In genomic region chr3R:5323741-5324538, dm6 we compare ENCODE assay signal across 5 fruit fly cellular contexts.
TF ChIP-seq lines count a peak whose summit lies in the region.

No protein-coding gene starts in this region.

- no peak for TF ChIP-seq CTCF in whole organism, embryonic (GFP tag; optimal IDR thresholded peaks at IDR 0.05; lab: Kevin White, UChicago)

TF ChIP-seq in whole organism, adult, 20 proteins besides CTCF, POLR2A, EP300 and RAD21:
- TF ChIP-seq bab1 (GFP tag; optimal IDR thresholded peaks at IDR 0.05; lab: Kevin White, UChicago) (peak; percentile 21), tj (GFP tag; optimal IDR thresholded peaks at IDR 0.05; lab: Kevin White, UChicago) (peak; percentile 15), CG11617 (GFP tag; optimal IDR thresholded peaks at IDR 0.05; lab: Kevin White, UChicago) (no peak), ovo (GFP tag; optimal IDR thresholded peaks at IDR 0.05; lab: Kevin White, UChicago) (no peak), CG5204 (GFP tag; optimal IDR thresholded peaks at IDR 0.05; lab: Kevin White, UChicago) (no peak), Mnt (GFP tag; optimal IDR thresholded peaks at IDR 0.05; lab: Kevin White, UChicago) (peak; percentile 15), cnc (optimal IDR thresholded peaks at IDR 0.05; lab: Kevin White, UChicago) (no peak)
TF ChIP-seq in whole organism, adult: peak in this region for 3.

TF ChIP-seq in whole organism, embryonic, 481 proteins besides CTCF, POLR2A, EP300 and RAD21 (continues in another document):
- no peak for TF ChIP-seq luna (GFP tag; optimal IDR thresholded peaks at IDR 0.05; lab: Kevin White, UChicago)
- no peak for TF ChIP-seq odd (GFP tag; optimal IDR thresholded peaks at IDR 0.05; lab: Kevin White, UChicago)
- peak; percentile 45; the same call in 1 of the 2 replicates for TF ChIP-seq Drgx (GFP tag; IDR thresholded peaks at IDR 0.05; lab: Robert Waterston, UW)
- peak; percentile 32 for TF ChIP-seq CG2875 (GFP tag; optimal IDR thresholded peaks at IDR 0.05; lab: Kevin White, UChicago)
- no peak for TF ChIP-seq MESR4 (GFP tag; optimal IDR thresholded peaks at IDR 0.05; lab: Kevin White, UChicago)
- TF ChIP-seq Pdp1 (GFP tag; optimal IDR thresholded peaks at IDR 0.05; lab: Kevin White, UChicago): peak in 1 of 2 experiments; percentile 1
- TF ChIP-seq CG14667 (GFP tag; IDR thresholded peaks at IDR 0.05; lab: Robert Waterston, UW): no peak
- peak; percentile 6 for TF ChIP-seq trem (tag; optimal IDR thresholded peaks at IDR 0.05; lab: Kevin White, UChicago)
- peak; percentile 31 for TF ChIP-seq Vsx1 (GFP tag; optimal IDR thresholded peaks at IDR 0.05; lab: Kevin White, UChicago)
- no peak for TF ChIP-seq CG4282 (GFP tag; optimal IDR thresholded peaks at IDR 0.05; lab: Kevin White, UChicago)
- peak; percentile 19 for TF ChIP-seq CG1603 (tag; optimal IDR thresholded peaks at IDR 0.05; lab: Kevin White, UChicago)
- peak; percentile 42; the same call in 1 of the 2 replicates for TF ChIP-seq bbx (GFP tag; IDR thresholded peaks at IDR 0.05; lab: Robert Waterston, UW; ENCODE audit: partially characterized antibody)
- peak; percentile 74 for TF ChIP-seq nom (GFP tag; optimal IDR thresholded peaks at IDR 0.05; lab: Kevin White, UChicago)
- TF ChIP-seq schlank (tag; optimal IDR thresholded peaks at IDR 0.05; lab: Kevin White, UChicago): no peak
- TF ChIP-seq ems (GFP tag; optimal IDR thresholded peaks at IDR 0.05; lab: Kevin White, UChicago): no peak
- TF ChIP-seq kni (GFP tag; optimal IDR thresholded peaks at IDR 0.05; lab: Kevin White, UChicago): no peak
- TF ChIP-seq Deaf1 (tag; optimal IDR thresholded peaks at IDR 0.05; lab: Kevin White, UChicago): peak; percentile 31
- no peak for TF ChIP-seq CG8290 (GFP tag; optimal IDR thresholded peaks at IDR 0.05; lab: Kevin White, UChicago)
- peak in 1 of 2 experiments; percentile 55 for TF ChIP-seq CG8290 (tag; optimal IDR thresholded peaks at IDR 0.05; lab: Kevin White, UChicago)
- TF ChIP-seq gro (GFP tag; optimal IDR thresholded peaks at IDR 0.05; lab: Kevin White, UChicago): peak; percentile 47

TF ChIP-seq in whole organism, prepupa, 60 proteins besides CTCF, POLR2A, EP300 and RAD21 (continues in another document):
- peak; percentile 38 for TF ChIP-seq CG6854 (GFP tag; optimal IDR thresholded peaks at IDR 0.05; lab: Kevin White, UChicago)
- peak; percentile 14 for TF ChIP-seq net (GFP tag; optimal IDR thresholded peaks at IDR 0.05; lab: Kevin White, UChicago)
- peak; percentile 22 for TF ChIP-seq CG10631 (GFP tag; optimal IDR thresholded peaks at IDR 0.05; lab: Kevin White, UChicago)
- TF ChIP-seq CG4318 (GFP tag; optimal IDR thresholded peaks at IDR 0.05; lab: Kevin White, UChicago): peak; percentile 19
- peak; percentile 42 to 57 for TF ChIP-seq ss (GFP tag; optimal IDR thresholded peaks at IDR 0.05; lab: Kevin White, UChicago)
- no peak for TF ChIP-seq fd59A (GFP tag; optimal IDR thresholded peaks at IDR 0.05; lab: Kevin White, UChicago)
- peak; percentile 33 for TF ChIP-seq CG9139 (GFP tag; optimal IDR thresholded peaks at IDR 0.05; lab: Kevin White, UChicago)
- TF ChIP-seq CG8632 (GFP tag; optimal IDR thresholded peaks at IDR 0.05; lab: Kevin White, UChicago): no peak
- peak; percentile 51; the same call in 1 of the 3 replicates for TF ChIP-seq eg (GFP tag; IDR thresholded peaks at IDR 0.05; lab: Robert Waterston, UW)
- peak in 1 of 2 experiments; percentile 19 for TF ChIP-seq salr (GFP tag; optimal IDR thresholded peaks at IDR 0.05; lab: Kevin White, UChicago)
- peak; percentile 28 for TF ChIP-seq Blimp-1 (GFP tag; optimal IDR thresholded peaks at IDR 0.05; lab: Kevin White, UChicago)
- TF ChIP-seq pdm3 (GFP tag; optimal IDR thresholded peaks at IDR 0.05; lab: Kevin White, UChicago): peak; percentile 41
- TF ChIP-seq CG6808 (GFP tag; optimal IDR thresholded peaks at IDR 0.05; lab: Kevin White, UChicago): peak; percentile 1
- no peak for TF ChIP-seq spab (GFP tag; optimal IDR thresholded peaks at IDR 0.05; lab: Kevin White, UChicago)
- TF ChIP-seq lz (GFP tag; optimal IDR thresholded peaks at IDR 0.05; lab: Kevin White, UChicago): no peak
- TF ChIP-seq CG3919 (GFP tag; optimal IDR thresholded peaks at IDR 0.05; lab: Kevin White, UChicago): peak; percentile 14
- TF ChIP-seq CG11902 (GFP tag; optimal IDR thresholded peaks at IDR 0.05; lab: Kevin White, UChicago): no peak
- peak; percentile 65 for TF ChIP-seq dsx (GFP tag; optimal IDR thresholded peaks at IDR 0.05; lab: Kevin White, UChicago; ENCODE audit: poor library complexity, severe bottlenecking)
- TF ChIP-seq svp (GFP tag; lab: Kevin White, UChicago): no peak
- TF ChIP-seq fkh (GFP tag; optimal IDR thresholded peaks at IDR 0.05; lab: Kevin White, UChicago): peak; percentile 51
- TF ChIP-seq Lpt (GFP tag; optimal IDR thresholded peaks at IDR 0.05; lab: Kevin White, UChicago): no peak
- TF ChIP-seq esn (GFP tag; optimal IDR thresholded peaks at IDR 0.05; lab: Kevin White, UChicago): peak; percentile 22

TF ChIP-seq in whole organism, pupa, 21 proteins besides CTCF, POLR2A, EP300 and RAD21:
- TF ChIP-seq Snoo (tag; optimal IDR thresholded peaks at IDR 0.05; lab: Kevin White, UChicago): peak; percentile 7
- TF ChIP-seq Ets98B (GFP tag; IDR thresholded peaks at IDR 0.05; lab: Robert Waterston, UW): peak; percentile 58
- TF ChIP-seq CG17806 (tag; optimal IDR thresholded peaks at IDR 0.05; lab: Kevin White, UChicago): no peak
- TF ChIP-seq CG12605 (GFP tag; IDR thresholded peaks at IDR 0.05; lab: Robert Waterston, UW): peak; percentile 15; the same call in 1 of the 2 replicates
- no peak for TF ChIP-seq fd96Ca (GFP tag; IDR thresholded peaks at IDR 0.05; lab: Robert Waterston, UW)
- TF ChIP-seq gl (tag; optimal IDR thresholded peaks at IDR 0.05; lab: Kevin White, UChicago): peak; percentile 27
- no peak for TF ChIP-seq CG8159 (tag; optimal IDR thresholded peaks at IDR 0.05; lab: Kevin White, UChicago)
- TF ChIP-seq CG9948 (tag; optimal IDR thresholded peaks at IDR 0.05; lab: Kevin White, UChicago): no peak
- TF ChIP-seq Pif1A (GFP tag; optimal IDR thresholded peaks at IDR 0.05; lab: Kevin White, UChicago): peak; percentile 20
- TF ChIP-seq CG32121 (GFP tag; IDR thresholded peaks at IDR 0.05; lab: Robert Waterston, UW): peak; percentile 59; the same call in 1 of the 2 replicates
- peak; percentile 57 for TF ChIP-seq CG14655 (GFP tag; optimal IDR thresholded peaks at IDR 0.05; lab: Kevin White, UChicago)
- no peak for TF ChIP-seq CG15710 (tag; optimal IDR thresholded peaks at IDR 0.05; lab: Kevin White, UChicago)
- TF ChIP-seq CG34367 (tag; optimal IDR thresholded peaks at IDR 0.05; lab: Kevin White, UChicago): no peak
- no peak for TF ChIP-seq CG10348 (GFP tag; IDR thresholded peaks at IDR 0.05; lab: Robert Waterston, UW)
- peak; percentile 54 for TF ChIP-seq EcR (GFP tag; optimal IDR thresholded peaks at IDR 0.05; lab: Kevin White, UChicago)
- TF ChIP-seq D1 (tag; optimal IDR thresholded peaks at IDR 0.05; lab: Kevin White, UChicago): no peak
- no peak for TF ChIP-seq rn (GFP tag; IDR thresholded peaks at IDR 0.05; lab: Robert Waterston, UW)
- TF ChIP-seq CG13204 (GFP tag; optimal IDR thresholded peaks at IDR 0.05; lab: Kevin White, UChicago): peak; percentile 7
- peak; percentile 67 for TF ChIP-seq CG8301 (tag; optimal IDR thresholded peaks at IDR 0.05; lab: Kevin White, UChicago)
- no peak for TF ChIP-seq Pif1B (GFP tag; optimal IDR thresholded peaks at IDR 0.05; lab: Kevin White, UChicago)
- TF ChIP-seq CG4496 (GFP tag; IDR thresholded peaks at IDR 0.05; lab: Robert Waterston, UW): peak; percentile 45; the same call in 2 of the 3 replicates

TF ChIP-seq in whole organism, wandering third instar larva, 38 proteins besides CTCF, POLR2A, EP300 and RAD21:
- TF ChIP-seq Sp1 (GFP tag; optimal IDR thresholded peaks at IDR 0.05; lab: Kevin White, UChicago): no peak
- peak; percentile 33 for TF ChIP-seq psq (GFP tag; optimal IDR thresholded peaks at IDR 0.05; lab: Kevin White, UChicago)
- TF ChIP-seq Vsx2 (GFP tag; optimal IDR thresholded peaks at IDR 0.05; lab: Kevin White, UChicago; ENCODE audit: partially characterized antibody): peak; percentile 45
- no peak for TF ChIP-seq Mio (GFP tag; optimal IDR thresholded peaks at IDR 0.05; lab: Kevin White, UChicago)
- peak; percentile 11 for TF ChIP-seq Rel (GFP tag; optimal IDR thresholded peaks at IDR 0.05; lab: Kevin White, UChicago)
- no peak for TF ChIP-seq Rel (tag; optimal IDR thresholded peaks at IDR 0.05; lab: Kevin White, UChicago)
- no peak for TF ChIP-seq HLH106 (tag; optimal IDR thresholded peaks at IDR 0.05; lab: Kevin White, UChicago)
- TF ChIP-seq sv (GFP tag; optimal IDR thresholded peaks at IDR 0.05; lab: Kevin White, UChicago): no peak
- no peak for TF ChIP-seq fru (GFP tag; optimal IDR thresholded peaks at IDR 0.05; lab: Kevin White, UChicago)
- TF ChIP-seq CrebA (GFP tag; optimal IDR thresholded peaks at IDR 0.05; lab: Kevin White, UChicago; ENCODE audit: borderline replicate concordance): peak; percentile 67
- no peak for TF ChIP-seq woc (GFP tag; optimal IDR thresholded peaks at IDR 0.05; lab: Kevin White, UChicago)
- TF ChIP-seq h (GFP tag; optimal IDR thresholded peaks at IDR 0.05; lab: Kevin White, UChicago): peak; percentile 40
- TF ChIP-seq lola (GFP tag; optimal IDR thresholded peaks at IDR 0.05; lab: Kevin White, UChicago): no peak
- TF ChIP-seq dl (GFP tag; optimal IDR thresholded peaks at IDR 0.05; lab: Kevin White, UChicago; ENCODE audit: insufficient read depth in 1 of 2, partially characterized antibody in 2 of 2): peak; percentile 3 to 11
- TF ChIP-seq rgr (GFP tag; optimal IDR thresholded peaks at IDR 0.05; lab: Kevin White, UChicago): peak; percentile 23
- no peak for TF ChIP-seq br (GFP tag; optimal IDR thresholded peaks at IDR 0.05; lab: Kevin White, UChicago)
- TF ChIP-seq Hnf4 (GFP tag; optimal IDR thresholded peaks at IDR 0.05; lab: Kevin White, UChicago): no peak
- no peak for TF ChIP-seq GATAd (GFP tag; optimal IDR thresholded peaks at IDR 0.05; lab: Kevin White, UChicago)
- TF ChIP-seq sage (GFP tag; optimal IDR thresholded peaks at IDR 0.05; lab: Kevin White, UChicago): no peak
- no peak for TF ChIP-seq Jra (GFP tag; optimal IDR thresholded peaks at IDR 0.05; lab: Kevin White, UChicago)
- TF ChIP-seq dmrt93B (GFP tag; optimal IDR thresholded peaks at IDR 0.05; lab: Kevin White, UChicago): no peak
- TF ChIP-seq Hr78 (GFP tag; optimal IDR thresholded peaks at IDR 0.05; lab: Kevin White, UChicago): no peak
- no peak for TF ChIP-seq OdsH (GFP tag; optimal IDR thresholded peaks at IDR 0.05; lab: Kevin White, UChicago)
